Worm (Caenorhabditis elegans) whole organism, L2 larva: Measurements from ENCODE around the gene smc-5.

ENCODE experiments used
- C34F6.9 ChIP-seq: fragments of 150-350 bp; optimal IDR thresholded peaks from 2 replicates; lab custom pipeline; 2014; ENCODE audit warnings: missing biosample characterization, missing genetic modification characterization
- F13H6.1 ChIP-seq: sonication (generic microtip); optimal IDR thresholded peaks from 2 replicates; lab custom pipeline; 2016; ENCODE audit warnings: missing genetic modification characterization, missing compliant biosample characterization
- aly-2 ChIP-seq: fragments of 150-350 bp; optimal IDR thresholded peaks from 2 replicates; lab custom pipeline; 2014; ENCODE audit warnings: missing biosample characterization, missing genetic modification characterization
- ama-1 ChIP-seq: fragments of 150-350 bp; optimal IDR thresholded peaks from 2 replicates; lab custom pipeline; 2018; ENCODE audit warnings: inconsistent platforms
- ceh-82 ChIP-seq: fragments of 150-350 bp; optimal IDR thresholded peaks from 2 replicates; lab custom pipeline; 2014; ENCODE audit warnings: missing biosample characterization, missing genetic modification characterization
- crh-2 ChIP-seq: sonication (generic microtip); optimal IDR thresholded peaks from 2 replicates; lab custom pipeline; 2017; ENCODE audit warnings: missing biosample characterization, missing genetic modification characterization
- elt-3 ChIP-seq: sonication (generic microtip); optimal IDR thresholded peaks from 2 replicates; lab custom pipeline; 2017; ENCODE audit warnings: missing biosample characterization, missing genetic modification characterization
- lsy-2 ChIP-seq, 2 experiments: fragments of 150-350 bp in 1 of 2; sonication (generic microtip) in 1 of 2; optimal IDR thresholded peaks; 2 replicates each; lab custom pipeline; 2014 to 2017; ENCODE audit warnings: missing biosample characterization in 2 of 2, missing genetic modification characterization in 2 of 2
- mab-5 ChIP-seq: fragments of 150-350 bp; optimal IDR thresholded peaks from 2 replicates; lab custom pipeline; 2014; ENCODE audit warnings: missing biosample characterization, missing genetic modification characterization
- nhr-12 ChIP-seq: fragments of 150-350 bp; optimal IDR thresholded peaks from 2 replicates; lab custom pipeline; 2014; ENCODE audit warnings: missing biosample characterization, missing genetic modification characterization
- nhr-129 ChIP-seq: fragments of 150-350 bp; optimal IDR thresholded peaks from 2 replicates; lab custom pipeline; 2014; ENCODE audit warnings: missing biosample characterization, missing genetic modification characterization
- nhr-21 ChIP-seq: fragments of 150-350 bp; optimal IDR thresholded peaks from 2 replicates; lab custom pipeline; 2014; ENCODE audit warnings: missing biosample characterization, missing genetic modification characterization
- nhr-237 ChIP-seq: fragments of 150-350 bp; optimal IDR thresholded peaks from 2 replicates; lab custom pipeline; 2014; ENCODE audit warnings: missing biosample characterization, missing genetic modification characterization
- nhr-25 ChIP-seq: fragments of 150-350 bp; sonication (generic microtip); optimal IDR thresholded peaks from 3 replicates; lab custom pipeline; 2014; ENCODE audit warnings: missing biosample characterization, missing genetic modification characterization
- nhr-6 ChIP-seq: fragments of 150-350 bp; optimal IDR thresholded peaks from 2 replicates; lab custom pipeline; 2014; ENCODE audit warnings: missing biosample characterization, missing genetic modification characterization
- sem-4 ChIP-seq: fragments of 150-350 bp; optimal IDR thresholded peaks from 2 replicates; lab custom pipeline; 2014; ENCODE audit warnings: missing biosample characterization, missing genetic modification reagents, missing genetic modification characterization
- skn-1 ChIP-seq: sonication (generic microtip); optimal IDR thresholded peaks from 2 replicates; lab custom pipeline; 2017; ENCODE audit warnings: missing biosample characterization, missing genetic modification characterization
- sma-3 ChIP-seq: sonication (generic microtip); optimal IDR thresholded peaks from 2 replicates; lab custom pipeline; 2016; ENCODE audit warnings: missing genetic modification reagents, missing genetic modification characterization, missing compliant biosample characterization
- sma-9 ChIP-seq, 2 experiments: fragments of 150-350 bp in 1 of 2; sonication (generic microtip) in 1 of 2; optimal IDR thresholded peaks; 2 replicates each; lab custom pipeline; 2014 to 2016; ENCODE audit warnings: missing genetic modification characterization in 2 of 2, mild to moderate bottlenecking in 1 of 2, missing biosample characterization in 1 of 2, missing compliant biosample characterization in 1 of 2, missing genetic modification reagents in 1 of 2, moderate library complexity in 1 of 2
- unc-39 ChIP-seq: fragments of 150-350 bp; optimal IDR thresholded peaks from 2 replicates; lab custom pipeline; 2014; ENCODE audit warnings: missing biosample characterization, missing genetic modification characterization
- unc-55 ChIP-seq: fragments of 150-350 bp; sonication (generic microtip); optimal IDR thresholded peaks from 3 replicates; lab custom pipeline; 2014; ENCODE audit warnings: missing biosample characterization, missing genetic modification reagents, missing genetic modification characterization
- unc-62 ChIP-seq: fragments of 150-350 bp; optimal IDR thresholded peaks from 2 replicates; lab custom pipeline; 2014; ENCODE audit warnings: missing biosample characterization, missing genetic modification reagents, missing genetic modification characterization
- zag-1 ChIP-seq: fragments of 150-350 bp; optimal IDR thresholded peaks from 2 replicates; lab custom pipeline; 2014; ENCODE audit warnings: missing biosample characterization, missing genetic modification characterization
- ztf-1 ChIP-seq: fragments of 200-800 bp; sonication (Bioruptor generic); conservative IDR thresholded peaks from 2 replicates; pipeline ENCODE4 v1.3.6; 2022; ENCODE audit warnings: missing genetic modification characterization, missing compliant biosample characterization

smc-5 gene

ce11 chrII:5033935-5034334, 28.0 kb upstream of the smc-5 start, which contains the start of gene F33G12.3:
TSS of gene F33G12.3 (minus strand) at chrII:5034035.
- TF ChIP-seq ceh-82 (no peak), zag-1 (no peak), lsy-2 (tag; optimal IDR thresholded peaks at IDR 0.05; lab: Kevin White, UChicago) (no peak), ztf-1 (GFP tag; lab: Robert Waterston, UW) (no peak), nhr-129 (tag; lab: Kevin White, UChicago) (no peak), nhr-21 (tag; lab: Kevin White, UChicago) (no peak), mab-5 (tag; lab: Kevin White, UChicago) (no peak), skn-1 (tag; lab: Kevin White, UChicago) (no peak), nhr-25 (tag; lab: Kevin White, UChicago) (no peak)

DNA sequence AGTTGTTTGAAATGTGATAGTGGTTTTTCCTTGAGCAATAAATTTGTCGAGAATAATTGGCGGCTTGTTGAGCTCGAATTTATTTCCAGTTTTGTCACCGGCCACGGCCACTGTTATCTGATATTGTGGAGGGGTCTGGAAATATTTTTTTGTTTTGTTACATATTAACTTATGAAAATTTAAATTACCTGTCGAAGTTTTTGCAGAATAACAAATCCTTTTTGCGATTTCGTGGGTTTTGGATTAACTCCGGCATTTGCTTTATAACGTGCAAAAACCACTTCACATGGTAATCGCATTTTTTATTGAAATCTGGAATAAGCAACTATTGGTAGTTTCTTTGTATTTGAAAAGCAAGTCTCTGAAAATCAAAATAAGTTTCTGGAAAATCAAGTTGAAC, 25.8 kb upstream of the smc-5 start, which contains the start of gene lrr-1:
Gene lrr-1 (minus strand): TSS at position 312 of the 400 bp plus-strand sequence.
- TF ChIP-seq sma-3 (GFP tag; lab: Kevin White, UChicago): no peak

DNA sequence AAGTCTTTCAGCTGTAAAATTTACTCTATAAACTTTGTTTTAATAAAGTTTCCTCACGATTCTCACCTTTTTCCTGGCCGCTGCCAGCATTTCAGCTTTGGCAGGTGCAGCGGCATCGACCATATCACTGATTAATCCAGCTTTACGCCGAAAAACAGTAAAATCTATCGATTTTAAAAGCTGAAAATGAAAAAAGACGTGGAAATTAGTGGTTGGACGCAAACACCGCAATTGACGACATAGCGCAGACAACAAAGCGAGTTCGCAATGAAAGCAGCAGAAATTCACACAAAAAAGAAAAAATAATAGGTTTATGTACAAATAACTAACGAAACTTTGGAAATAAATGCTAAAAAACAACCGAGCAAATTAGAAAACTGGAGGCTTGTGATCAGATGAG, 22.0 kb upstream of the smc-5 start, which contains the start of gene golg-2:
Gene golg-2 (minus strand): TSS at position 180 of the 400 bp plus-strand sequence.
- TF ChIP-seq lsy-2 (tag; optimal IDR thresholded peaks at IDR 0.05; lab: Kevin White, UChicago) (peak in 1 of 2 experiments; percentile 50), unc-55 (peak; percentile 13), sem-4 (tag; lab: Kevin White, UChicago) (no peak), nhr-129 (tag; lab: Kevin White, UChicago) (peak; percentile 19), C34F6.9 (tag; lab: Kevin White, UChicago) (peak; percentile 28), crh-2 (tag; lab: Kevin White, UChicago) (peak; percentile 34), unc-39 (tag; lab: Kevin White, UChicago) (no peak), ztf-1 (GFP tag; lab: Robert Waterston, UW) (no peak)

DNA sequence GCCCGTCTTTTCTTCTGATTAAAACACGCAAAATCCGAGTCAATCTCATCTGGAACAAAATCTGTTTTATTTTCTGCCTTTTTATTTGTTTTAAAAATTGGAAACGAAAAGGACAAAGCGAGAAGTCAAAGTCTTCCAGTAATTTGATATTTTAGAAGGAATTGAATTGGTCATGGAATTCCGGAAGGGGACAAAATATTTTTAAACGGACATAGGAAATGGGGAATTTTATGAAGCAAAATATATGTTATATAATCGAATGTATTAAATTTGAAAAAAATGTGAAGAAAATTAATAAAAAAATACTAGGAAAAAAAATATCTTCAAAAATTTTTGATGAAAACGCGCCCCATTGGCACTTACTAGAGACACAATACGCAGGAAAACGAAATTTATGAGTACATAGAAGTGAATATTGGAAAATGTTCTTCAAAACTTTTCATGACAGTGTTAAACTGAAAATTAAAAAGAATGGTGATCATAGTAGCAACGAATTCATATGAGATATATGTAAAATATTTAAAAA, 21.2 kb upstream of the smc-5 start, which contains the start of gene F33G12.7:
Gene F33G12.7 (minus strand): TSS at position 51 of the 526 bp plus-strand sequence.
- TF ChIP-seq lsy-2 (tag; optimal IDR thresholded peaks at IDR 0.05; lab: Kevin White, UChicago) (peak in 1 of 2 experiments; percentile 7), aly-2 (no peak), unc-55 (peak; percentile 15), C34F6.9 (tag; lab: Kevin White, UChicago) (peak; percentile 5)

DNA sequence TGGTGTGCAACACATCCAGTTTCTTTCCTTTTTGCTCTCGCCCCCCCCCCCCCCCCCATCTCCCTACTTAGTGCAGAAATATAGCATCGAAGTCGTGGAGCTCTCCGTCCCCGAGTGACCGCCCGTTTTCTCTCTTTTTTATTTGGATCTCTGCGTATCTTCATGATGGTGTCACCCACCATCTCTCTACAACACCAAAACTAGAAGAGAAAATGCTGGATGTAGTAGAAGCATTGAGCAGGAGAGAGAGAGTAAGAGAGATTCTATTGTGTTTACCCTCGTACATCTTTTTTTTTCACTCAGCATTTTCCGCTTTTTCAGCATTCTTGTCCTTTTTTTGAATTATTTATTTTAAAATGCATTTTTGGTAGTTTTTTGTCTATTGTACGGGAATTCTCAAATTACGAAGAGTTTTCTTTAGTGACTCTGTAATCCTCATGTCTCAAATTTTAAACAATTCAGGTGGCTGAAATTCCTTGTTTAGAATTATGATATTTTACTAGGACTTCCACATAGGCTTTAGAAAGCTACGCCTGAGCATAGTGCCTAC, 19.5 kb upstream of the smc-5 start:
- TF ChIP-seq lsy-2 (tag; optimal IDR thresholded peaks at IDR 0.05; lab: Kevin White, UChicago) (peak in 1 of 2 experiments; percentile 35), nhr-6 (tag; lab: Kevin White, UChicago) (peak; percentile 11), unc-55 (peak; percentile 53), unc-62 (no peak), crh-2 (tag; lab: Kevin White, UChicago) (no peak), nhr-237 (no peak), nhr-12 (tag; lab: Kevin White, UChicago) (no peak), zag-1 (peak; percentile 24), skn-1 (tag; lab: Kevin White, UChicago) (no peak), C34F6.9 (tag; lab: Kevin White, UChicago) (peak; percentile 13), F13H6.1 (tag; lab: Kevin White, UChicago) (peak; percentile 37), sma-9 (GFP tag; optimal IDR thresholded peaks at IDR 0.05; lab: Kevin White, UChicago) (no peak), sma-9 (tag; optimal IDR thresholded peaks at IDR 0.05; lab: Kevin White, UChicago) (no peak), elt-3 (no peak), nhr-129 (tag; lab: Kevin White, UChicago) (peak; percentile 15), ama-1 (lab: Kevin White, UChicago) (no peak)

DNA sequence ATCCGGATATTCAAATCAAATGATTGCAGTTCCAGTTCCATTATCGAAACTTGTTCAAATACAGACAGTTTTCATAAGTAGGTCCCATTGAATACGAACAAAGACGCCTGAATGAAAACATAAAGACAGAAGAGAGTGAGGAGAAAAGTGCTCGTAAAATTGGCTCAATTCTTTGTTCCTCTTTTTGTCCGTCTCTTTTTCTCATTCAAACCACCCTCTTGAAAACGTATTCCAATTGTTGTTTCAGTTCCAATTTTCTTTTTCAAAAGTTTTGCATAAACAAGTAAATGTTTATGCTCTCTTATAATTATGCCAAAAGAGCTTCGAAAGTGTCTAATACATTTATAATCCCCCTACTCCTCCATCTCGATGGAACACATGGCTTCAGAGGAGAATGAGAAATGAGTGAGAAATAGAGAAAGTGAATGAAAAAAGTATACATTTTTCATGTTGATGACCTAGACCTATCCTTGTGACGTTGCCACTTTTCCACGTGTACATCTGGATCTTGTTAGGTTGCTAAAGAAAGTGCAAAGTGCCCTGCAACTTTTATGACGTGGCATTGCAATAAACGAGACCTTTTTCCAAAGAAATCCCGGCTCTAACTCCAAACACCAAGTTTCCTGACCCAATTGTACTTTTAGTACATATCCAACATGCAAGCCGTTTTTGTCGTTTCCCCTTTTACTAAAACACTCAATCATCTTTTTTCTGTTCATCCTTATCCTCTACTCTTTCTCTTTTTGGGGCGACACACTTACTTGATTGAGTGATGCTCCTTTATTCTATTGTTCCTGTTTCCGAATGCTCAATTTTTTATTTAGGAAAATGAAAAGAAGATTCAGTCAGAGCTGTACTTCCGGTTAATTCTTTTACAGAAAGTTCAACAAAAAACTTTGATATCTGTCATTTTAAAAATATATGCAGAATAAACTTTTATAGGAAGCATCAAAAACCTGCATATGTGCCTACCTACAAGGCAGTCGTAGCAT, 15.4 kb upstream of the smc-5 start:
- TF ChIP-seq lsy-2 (tag; optimal IDR thresholded peaks at IDR 0.05; lab: Kevin White, UChicago): peak in 1 of 2 experiments; percentile 2
- TF ChIP-seq unc-39 (tag; lab: Kevin White, UChicago): no peak
- TF ChIP-seq nhr-129 (tag; lab: Kevin White, UChicago): peak; percentile 10
- TF ChIP-seq unc-55: peak; percentile 46
- TF ChIP-seq sem-4 (tag; lab: Kevin White, UChicago): peak; percentile 6
- peak; percentile 7 for TF ChIP-seq C34F6.9 (tag; lab: Kevin White, UChicago)
